Worm (Caenorhabditis elegans): ENCODE results near the gene gna-1.

- no peak for TF ChIP-seq T22C8.4 (GFP tag; IDR thresholded peaks at IDR 0.05)
- no peak for TF ChIP-seq flt-1 (GFP tag; IDR thresholded peaks at IDR 0.05)
- no peak for TF ChIP-seq med-1 (GFP tag; optimal IDR thresholded peaks at IDR 0.05; ENCODE audit: insufficient read depth)
- TF ChIP-seq ztf-23 (GFP tag; IDR thresholded peaks at IDR 0.05): no peak
- no peak for TF ChIP-seq klf-2 (GFP tag; conservative IDR thresholded peaks at IDR 0.05)
- no peak for TF ChIP-seq ref-1 (GFP tag; conservative IDR thresholded peaks at IDR 0.05)
Observed at ce11 chrV:10287260-10287659, 32.7 kb downstream of the gna-1 start, which contains the start of gene B0024.3.
